Worm (Caenorhabditis elegans): ENCODE results near the gene D1054.18.

DNA sequence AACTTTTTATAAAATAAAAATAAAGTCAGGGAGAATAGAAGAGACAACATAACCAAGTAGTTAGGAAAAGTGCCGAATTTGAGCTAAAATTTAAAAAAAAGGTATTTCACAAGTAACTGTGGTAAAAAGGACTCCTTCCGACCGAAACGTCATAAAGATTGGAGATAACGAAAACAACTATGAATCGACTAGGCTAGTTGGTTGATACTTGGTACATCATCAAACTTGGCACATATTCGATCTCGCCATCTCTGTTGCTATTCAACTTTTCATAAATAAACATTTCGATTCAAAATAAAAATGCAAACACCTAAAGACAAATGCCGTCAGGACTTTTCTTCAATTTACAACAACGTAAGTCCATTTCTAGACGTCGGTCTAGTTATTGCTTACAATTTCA is 10.8 kb upstream of the D1054.18 start, which contains the start of gene C29A12.22:
- TF ChIP-seq W03F9.2 (tag; optimal IDR thresholded peaks at IDR 0.05) (no peak), him-1 (tag; optimal IDR thresholded peaks at IDR 0.05) (no peak), dao-5 (tag; optimal IDR thresholded peaks at IDR 0.05) (no peak)
